Worm (Caenorhabditis elegans): Measurements from ENCODE around the gene F28F5.6.

Gene F28F5.6

ce11 chrIII:6863901-6864300 is 44.7 kb upstream of the F28F5.6 start, which contains the start of gene sma-3 (continued):
- TF ChIP-seq unc-62 (GFP tag; optimal IDR thresholded peaks at IDR 0.05 in 1 of 2), result peak in 1 of 2 experiments; percentile 94
- TF ChIP-seq unc-62 (tag; optimal IDR thresholded peaks at IDR 0.05), result no peak
- peak; percentile 83 for TF ChIP-seq nhr-28 (tag; optimal IDR thresholded peaks at IDR 0.05)

ce11 chrIII:6859482-6859881 is 40.3 kb upstream of the F28F5.6 start, which contains the start of gene clec-158:
Gene clec-158, minus strand, starts transcription at chrIII:6859582.
- TF ChIP-seq daf-16 (GFP tag; optimal IDR thresholded peaks at IDR 0.05) (no peak), daf-16 (tag; optimal IDR thresholded peaks at IDR 0.05) (no peak), ceh-82 (tag; optimal IDR thresholded peaks at IDR 0.05) (no peak), mdt-29 (GFP tag; IDR thresholded peaks at IDR 0.05) (no peak), T26A8.4 (GFP tag; IDR thresholded peaks at IDR 0.05) (no peak), arid-1 (GFP tag; conservative IDR thresholded peaks at IDR 0.05) (no peak), Y48G9A.11 (GFP tag; IDR thresholded peaks at IDR 0.05) (no peak), skn-1 (tag; optimal IDR thresholded peaks at IDR 0.05) (no peak), nhr-42 (GFP tag; IDR thresholded peaks at IDR 0.05) (no peak), nhr-76 (tag; optimal IDR thresholded peaks at IDR 0.05) (no peak), tra-1 (GFP tag; IDR thresholded peaks at IDR 0.05) (no peak), tag-97 (GFP tag; IDR thresholded peaks at IDR 0.05) (no peak)

DNA sequence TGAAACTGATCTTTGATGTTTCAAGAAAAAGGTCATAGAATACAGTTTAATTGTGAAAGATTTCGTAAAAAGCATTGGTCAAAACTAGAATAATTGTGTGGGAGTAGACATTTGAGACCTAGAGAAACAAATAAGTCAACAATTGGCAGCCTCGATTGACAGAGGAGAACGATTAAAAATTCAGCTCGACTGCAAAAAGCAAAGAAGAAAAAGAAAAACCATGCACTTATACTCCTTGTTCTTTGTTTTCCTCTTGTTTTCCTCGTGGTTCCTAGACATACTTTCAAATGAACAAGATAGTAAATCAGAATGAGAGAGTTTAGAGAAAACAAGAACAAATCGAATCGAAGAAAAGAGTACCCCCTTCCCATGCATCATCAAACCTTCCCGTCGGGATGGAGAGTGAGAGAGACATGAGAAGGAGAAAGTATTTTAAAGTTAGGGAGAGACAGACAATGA is 38.2 kb upstream of the F28F5.6 start:
- TF ChIP-seq skn-1 (tag; optimal IDR thresholded peaks at IDR 0.05) (no peak), mxl-2 (GFP tag; conservative IDR thresholded peaks at IDR 0.05) (no peak), nhr-76 (tag; optimal IDR thresholded peaks at IDR 0.05) (no peak), Y105C5A.15 (GFP tag; IDR thresholded peaks at IDR 0.05) (no peak), arid-1 (GFP tag; conservative IDR thresholded peaks at IDR 0.05) (no peak), nhr-6 (tag; optimal IDR thresholded peaks at IDR 0.05) (no peak), dmd-9 (GFP tag; IDR thresholded peaks at IDR 0.05) (no peak), daf-16 (GFP tag; optimal IDR thresholded peaks at IDR 0.05) (peak in 1 of 2 experiments; percentile 44), daf-16 (tag; optimal IDR thresholded peaks at IDR 0.05) (peak; percentile 86), ZK546.5 (tag; optimal IDR thresholded peaks at IDR 0.05) (no peak), daf-8 (GFP tag; IDR thresholded peaks at IDR 0.05) (no peak), ceh-62 (tag; optimal IDR thresholded peaks at IDR 0.05) (no peak), dmd-8 (GFP tag; IDR thresholded peaks at IDR 0.05) (no peak), hmg-1.1 (GFP tag; IDR thresholded peaks at IDR 0.05) (no peak), pqm-1 (tag; optimal IDR thresholded peaks at IDR 0.05) (peak; percentile 65), lin-29 (GFP tag; IDR thresholded peaks at IDR 0.05) (no peak), unc-62 (GFP tag; optimal IDR thresholded peaks at IDR 0.05 in 1 of 2) (peak in 1 of 2 experiments; percentile 89), unc-62 (tag; optimal IDR thresholded peaks at IDR 0.05) (no peak), mes-2 (tag; optimal IDR thresholded peaks at IDR 0.05; ENCODE audit: poor library complexity, severe bottlenecking) (peak; percentile 28), lin-13 (GFP tag; optimal IDR thresholded peaks at IDR 0.05) (no peak), dmd-6 (GFP tag; IDR thresholded peaks at IDR 0.05) (peak; percentile 73), lim-7 (GFP tag; IDR thresholded peaks at IDR 0.05) (no peak), zip-2 (tag; optimal IDR thresholded peaks at IDR 0.05) (peak; percentile 82), nhr-25 (tag; optimal IDR thresholded peaks at IDR 0.05; ENCODE audit: borderline replicate concordance, insufficient read depth) (no peak), pha-4 (GFP tag; IDR thresholded peaks at IDR 0.05) (no peak), pha-4 (tag; optimal IDR thresholded peaks at IDR 0.05) (peak; percentile 80), T20F7.1 (GFP tag; optimal IDR thresholded peaks at IDR 0.05) (peak; percentile 52), snpc-4 (tag; optimal IDR thresholded peaks at IDR 0.05) (no peak), ztf-11 (tag; optimal IDR thresholded peaks at IDR 0.05) (no peak), dve-1 (tag; optimal IDR thresholded peaks at IDR 0.05; ENCODE audit: insufficient read depth) (peak; percentile 77), F37D6.2 (tag; optimal IDR thresholded peaks at IDR 0.05) (no peak), ceh-32 (tag; optimal IDR thresholded peaks at IDR 0.05; ENCODE audit: poor library complexity) (no peak), aha-1 (tag) (peak; percentile 74), lsy-2 (tag; optimal IDR thresholded peaks at IDR 0.05) (peak; percentile 5 to 30), unc-39 (tag; optimal IDR thresholded peaks at IDR 0.05) (no peak), daf-19 (GFP tag; conservative IDR thresholded peaks at IDR 0.05) (no peak), F10B5.3 (tag; optimal IDR thresholded peaks at IDR 0.05) (no peak), hlh-11 (tag; optimal IDR thresholded peaks at IDR 0.05) (peak; percentile 82), unc-130 (GFP tag; optimal IDR thresholded peaks at IDR 0.05) (no peak), lin-1 (GFP tag; IDR thresholded peaks at IDR 0.05) (peak; percentile 64; the same call in 1 of the 2 replicates)

All from whole organism, L4 larva.